Worm (Caenorhabditis elegans) whole organism, L2 larva: ENCODE results near the gene F58B6.1.

ENCODE experiments used
- C34F6.9 ChIP-seq: fragments of 150-350 bp; optimal IDR thresholded peaks from 2 replicates; lab custom pipeline; 2014; ENCODE audit warnings: missing biosample characterization, missing genetic modification characterization
- F13H6.1 ChIP-seq: sonication (generic microtip); optimal IDR thresholded peaks from 2 replicates; lab custom pipeline; 2016; ENCODE audit warnings: missing genetic modification characterization, missing compliant biosample characterization
- alr-1 ChIP-seq: fragments of 150-350 bp; optimal IDR thresholded peaks from 2 replicates; lab custom pipeline; 2014; ENCODE audit warnings: missing biosample characterization, missing genetic modification characterization
- ama-1 ChIP-seq: fragments of 150-350 bp; optimal IDR thresholded peaks from 2 replicates; lab custom pipeline; 2018; ENCODE audit warnings: inconsistent platforms
- blmp-1 ChIP-seq: sonication (generic microtip); optimal IDR thresholded peaks from 2 replicates; lab custom pipeline; 2017; ENCODE audit warnings: missing genetic modification characterization, mild to moderate bottlenecking, missing compliant biosample characterization, antibody characterized with exemption, moderate library complexity; ENCODE audit not compliant: insufficient read depth
- ceh-82 ChIP-seq: fragments of 150-350 bp; optimal IDR thresholded peaks from 2 replicates; lab custom pipeline; 2014; ENCODE audit warnings: missing biosample characterization, missing genetic modification characterization
- crh-2 ChIP-seq: sonication (generic microtip); optimal IDR thresholded peaks from 2 replicates; lab custom pipeline; 2017; ENCODE audit warnings: missing biosample characterization, missing genetic modification characterization
- dmd-4 ChIP-seq: sonication (generic microtip); optimal IDR thresholded peaks from 2 replicates; lab custom pipeline; 2017; ENCODE audit warnings: missing biosample characterization, missing genetic modification characterization
- egl-27 ChIP-seq: sonication (generic microtip); optimal IDR thresholded peaks from 3 replicates; lab custom pipeline; 2017; ENCODE audit warnings: missing biosample characterization, missing genetic modification reagents, missing genetic modification characterization
- elt-1 ChIP-seq: fragments of 150-350 bp; optimal IDR thresholded peaks from 2 replicates; lab custom pipeline; 2014; ENCODE audit warnings: missing biosample characterization, missing genetic modification characterization
- elt-3 ChIP-seq: sonication (generic microtip); optimal IDR thresholded peaks from 2 replicates; lab custom pipeline; 2017; ENCODE audit warnings: missing biosample characterization, missing genetic modification characterization
- fos-1 ChIP-seq: fragments of 150-350 bp; optimal IDR thresholded peaks from 2 replicates; lab custom pipeline; 2014; ENCODE audit warnings: missing biosample characterization, missing genetic modification characterization
- gmeb-1 ChIP-seq: fragments of 150-350 bp; optimal IDR thresholded peaks from 2 replicates; lab custom pipeline; 2014; ENCODE audit warnings: missing biosample characterization, missing genetic modification characterization
- lin-11 ChIP-seq: fragments of 150-350 bp; sonication (generic microtip); optimal IDR thresholded peaks from 2 replicates; lab custom pipeline; 2014; ENCODE audit warnings: missing biosample characterization, missing genetic modification characterization, inconsistent platforms, mixed read lengths
- lin-13 ChIP-seq: fragments of 150-350 bp; optimal IDR thresholded peaks from 2 replicates; lab custom pipeline; 2014; ENCODE audit warnings: missing biosample characterization, missing genetic modification reagents, missing genetic modification characterization
- lin-39 ChIP-seq: fragments of 150-350 bp; optimal IDR thresholded peaks from 2 replicates; lab custom pipeline; 2014; ENCODE audit warnings: missing biosample characterization, missing genetic modification reagents, missing genetic modification characterization
- lsy-2 ChIP-seq, 2 experiments: fragments of 150-350 bp in 1 of 2; sonication (generic microtip) in 1 of 2; optimal IDR thresholded peaks; 2 replicates each; lab custom pipeline; 2014 to 2017; ENCODE audit warnings: missing biosample characterization in 2 of 2, missing genetic modification characterization in 2 of 2
- mab-5 ChIP-seq: fragments of 150-350 bp; optimal IDR thresholded peaks from 2 replicates; lab custom pipeline; 2014; ENCODE audit warnings: missing biosample characterization, missing genetic modification characterization
- mbf-1 ChIP-seq: sonication (generic microtip); optimal IDR thresholded peaks from 2 replicates; lab custom pipeline; 2017; ENCODE audit warnings: missing biosample characterization, missing genetic modification characterization
- mdl-1 ChIP-seq, 2 experiments: fragments of 150-350 bp in 1 of 2; sonication (generic microtip) in 1 of 2; optimal IDR thresholded peaks; 2 replicates each; lab custom pipeline; 2017; ENCODE audit warnings: missing biosample characterization in 2 of 2, missing genetic modification characterization in 2 of 2
- nhr-10 ChIP-seq: sonication (generic microtip); optimal IDR thresholded peaks from 2 replicates; lab custom pipeline; 2017; ENCODE audit warnings: missing biosample characterization, missing genetic modification characterization
- nhr-21 ChIP-seq: fragments of 150-350 bp; optimal IDR thresholded peaks from 2 replicates; lab custom pipeline; 2014; ENCODE audit warnings: missing biosample characterization, missing genetic modification characterization
- nhr-237 ChIP-seq: fragments of 150-350 bp; optimal IDR thresholded peaks from 2 replicates; lab custom pipeline; 2014; ENCODE audit warnings: missing biosample characterization, missing genetic modification characterization
- nhr-25 ChIP-seq: fragments of 150-350 bp; sonication (generic microtip); optimal IDR thresholded peaks from 3 replicates; lab custom pipeline; 2014; ENCODE audit warnings: missing biosample characterization, missing genetic modification characterization
- nhr-6 ChIP-seq: fragments of 150-350 bp; optimal IDR thresholded peaks from 2 replicates; lab custom pipeline; 2014; ENCODE audit warnings: missing biosample characterization, missing genetic modification characterization
- sem-4 ChIP-seq: fragments of 150-350 bp; optimal IDR thresholded peaks from 2 replicates; lab custom pipeline; 2014; ENCODE audit warnings: missing biosample characterization, missing genetic modification reagents, missing genetic modification characterization
- skn-1 ChIP-seq: sonication (generic microtip); optimal IDR thresholded peaks from 2 replicates; lab custom pipeline; 2017; ENCODE audit warnings: missing biosample characterization, missing genetic modification characterization
- sma-3 ChIP-seq: sonication (generic microtip); optimal IDR thresholded peaks from 2 replicates; lab custom pipeline; 2016; ENCODE audit warnings: missing genetic modification reagents, missing genetic modification characterization, missing compliant biosample characterization
- sma-9 ChIP-seq, 2 experiments: fragments of 150-350 bp in 1 of 2; sonication (generic microtip) in 1 of 2; optimal IDR thresholded peaks; 2 replicates each; lab custom pipeline; 2014 to 2016; ENCODE audit warnings: missing genetic modification characterization in 2 of 2, mild to moderate bottlenecking in 1 of 2, missing biosample characterization in 1 of 2, missing compliant biosample characterization in 1 of 2, missing genetic modification reagents in 1 of 2, moderate library complexity in 1 of 2
- snpc-4 ChIP-seq: fragments of 150-350 bp; optimal IDR thresholded peaks from 2 replicates; lab custom pipeline; 2014; ENCODE audit warnings: missing biosample characterization, missing genetic modification characterization
- unc-39 ChIP-seq: fragments of 150-350 bp; optimal IDR thresholded peaks from 2 replicates; lab custom pipeline; 2014; ENCODE audit warnings: missing biosample characterization, missing genetic modification characterization
- unc-55 ChIP-seq: fragments of 150-350 bp; sonication (generic microtip); optimal IDR thresholded peaks from 3 replicates; lab custom pipeline; 2014; ENCODE audit warnings: missing biosample characterization, missing genetic modification reagents, missing genetic modification characterization
- zag-1 ChIP-seq: fragments of 150-350 bp; optimal IDR thresholded peaks from 2 replicates; lab custom pipeline; 2014; ENCODE audit warnings: missing biosample characterization, missing genetic modification characterization
- ztf-1 ChIP-seq: fragments of 200-800 bp; sonication (Bioruptor generic); conservative IDR thresholded peaks from 2 replicates; pipeline ENCODE4 v1.3.6; 2022; ENCODE audit warnings: missing genetic modification characterization, missing compliant biosample characterization

The F58B6.1 gene

ce11 chrIII:1136827-1137378 lies 21.2 kb upstream of the F58B6.1 start:
- TF ChIP-seq C34F6.9 (tag; lab: Kevin White, UChicago) (peak; percentile 29), mbf-1 (tag; lab: Kevin White, UChicago) (no peak), unc-55 (GFP tag; lab: Kevin White, UChicago) (peak; percentile 53), unc-39 (tag; lab: Kevin White, UChicago) (no peak), nhr-10 (tag; lab: Kevin White, UChicago) (no peak), lsy-2 (tag; optimal IDR thresholded peaks at IDR 0.05; lab: Kevin White, UChicago) (peak in 1 of 2 experiments; percentile 12), sem-4 (tag; lab: Kevin White, UChicago) (peak; percentile 2), blmp-1 (tag; lab: Kevin White, UChicago) (no peak)

DNA sequence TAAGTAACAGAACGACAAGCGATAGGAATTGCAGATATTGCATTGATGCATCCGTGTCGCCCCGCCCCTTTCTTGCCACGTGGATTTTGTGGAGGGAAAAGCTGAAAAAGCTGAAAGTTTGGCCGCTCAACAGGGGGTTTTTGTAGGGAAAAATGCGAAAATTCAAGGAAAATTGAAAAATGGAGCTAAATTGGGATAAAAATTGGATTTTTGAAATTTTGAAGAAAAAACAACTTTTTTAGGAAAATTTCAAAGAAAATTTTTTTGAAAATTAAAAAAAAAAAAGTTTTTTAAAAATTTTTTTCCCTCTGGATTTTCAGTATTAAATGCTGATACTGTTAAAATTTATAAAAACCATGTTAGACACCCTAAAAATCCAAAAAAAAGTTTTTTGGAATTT lies 20.2 kb upstream of the F58B6.1 start, which contains the start of gene lgc-46:
Gene lgc-46, minus strand, starts transcription at position 101 of the 400 bp plus-strand sequence.
- no peak for TF ChIP-seq elt-3

- peak; percentile 31 for TF ChIP-seq F13H6.1 (tag; lab: Kevin White, UChicago)
- no peak for TF ChIP-seq lin-39 (tag; lab: Kevin White, UChicago)
- TF ChIP-seq, all 48 proteins: peak for 1
Observed at ce11 chrIII:1131532-1131931, 15.8 kb upstream of the F58B6.1 start.

DNA sequence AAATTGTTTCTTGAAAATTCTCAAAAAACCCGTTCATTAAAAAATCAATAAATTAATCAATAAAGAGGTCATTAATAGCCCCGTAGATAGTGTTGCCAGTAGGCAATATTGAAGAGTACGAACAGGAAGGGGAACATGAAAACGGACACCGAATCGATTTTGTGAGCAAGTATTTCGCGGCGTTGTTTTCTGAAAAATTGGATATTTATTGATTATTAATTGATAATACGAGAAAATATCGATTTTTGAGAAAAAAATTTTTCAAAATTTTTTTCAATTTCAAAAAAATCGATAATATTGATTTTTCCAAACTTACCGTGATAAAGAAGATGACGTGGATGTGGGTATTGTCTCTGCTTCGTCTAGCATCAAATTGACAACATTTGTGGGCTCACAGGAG lies 9.8 kb upstream of the F58B6.1 start:
- TF ChIP-seq skn-1 (tag; lab: Kevin White, UChicago) (no peak), egl-27 (tag; lab: Kevin White, UChicago) (no peak), dmd-4 (tag; lab: Kevin White, UChicago) (no peak), sem-4 (tag; lab: Kevin White, UChicago) (no peak), ama-1 (lab: Kevin White, UChicago) (no peak), sma-3 (GFP tag; lab: Kevin White, UChicago) (no peak), lin-39 (tag; lab: Kevin White, UChicago) (no peak), nhr-237 (tag; lab: Kevin White, UChicago) (no peak), nhr-21 (no peak), elt-3 (no peak), F13H6.1 (tag; lab: Kevin White, UChicago) (no peak), alr-1 (tag; lab: Kevin White, UChicago) (no peak), elt-1 (no peak), unc-39 (tag; lab: Kevin White, UChicago) (no peak)

ce11 chrIII:1122239-1122638 lies 6.5 kb upstream of the F58B6.1 start:
- no peak for TF ChIP-seq blmp-1 (tag; lab: Kevin White, UChicago)
- no peak for TF ChIP-seq zag-1 (tag; lab: Kevin White, UChicago)
- TF ChIP-seq snpc-4 (tag; lab: Kevin White, UChicago), result no peak
- peak; percentile 32 for TF ChIP-seq crh-2 (tag; lab: Kevin White, UChicago)
- peak; percentile 35 for TF ChIP-seq lin-13 (GFP tag; lab: Kevin White, UChicago)
- peak; percentile 23 for TF ChIP-seq sma-3 (GFP tag; lab: Kevin White, UChicago)
- TF ChIP-seq nhr-21, result peak; percentile 17
- peak; percentile 11 for TF ChIP-seq gmeb-1
- TF ChIP-seq fos-1 (tag; lab: Kevin White, UChicago), result no peak
- peak; percentile 31 for TF ChIP-seq sma-9 (GFP tag; optimal IDR thresholded peaks at IDR 0.05; lab: Kevin White, UChicago)
- TF ChIP-seq sma-9 (tag; optimal IDR thresholded peaks at IDR 0.05; lab: Kevin White, UChicago), result no peak
- TF ChIP-seq ztf-1 (GFP tag; lab: Robert Waterston, UW), result no peak
- no peak for TF ChIP-seq lin-11 (tag; lab: Kevin White, UChicago)
- no peak for TF ChIP-seq nhr-25
- TF ChIP-seq lsy-2 (tag; optimal IDR thresholded peaks at IDR 0.05; lab: Kevin White, UChicago), result peak in 1 of 2 experiments; percentile 7
- TF ChIP-seq mab-5 (tag; lab: Kevin White, UChicago), result no peak
- no peak for TF ChIP-seq mbf-1 (tag; lab: Kevin White, UChicago)

DNA sequence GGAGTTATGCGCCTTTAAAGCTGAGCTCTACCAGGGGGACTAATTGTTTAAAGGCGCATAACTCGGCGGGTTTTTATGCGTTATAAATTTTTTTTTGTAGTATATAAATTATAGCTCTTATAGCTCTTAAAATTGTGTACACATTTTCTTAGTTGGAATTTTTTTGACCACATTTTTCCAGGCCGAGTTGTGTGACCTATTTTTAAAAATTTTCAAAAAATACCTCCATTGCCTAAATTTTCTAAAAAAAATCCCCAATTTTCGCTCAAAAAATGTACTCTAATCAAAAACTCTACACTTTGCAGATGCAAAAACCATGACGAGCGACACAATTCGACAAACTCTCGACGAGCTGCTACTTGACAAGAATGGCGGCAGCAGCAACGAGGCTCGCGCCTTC lies 12.8 kb downstream of the F58B6.1 start, which contains the start of gene exc-6:
Gene exc-6, plus strand, starts transcription at position 301 of the 400 bp plus-strand sequence.
- TF ChIP-seq ceh-82 (tag; lab: Kevin White, UChicago), result no peak
- no peak for TF ChIP-seq mdl-1 (tag; optimal IDR thresholded peaks at IDR 0.05; lab: Kevin White, UChicago)
- TF ChIP-seq nhr-6 (tag; lab: Kevin White, UChicago), result no peak
- no peak for TF ChIP-seq blmp-1 (tag; lab: Kevin White, UChicago)
